Worm (Caenorhabditis elegans) whole organism, L3 larva: ENCODE measurements around the gene srt-8.

Source experiments
- ZK546.5 ChIP-seq: sonication (generic microtip); optimal IDR thresholded peaks from 2 replicates; lab custom pipeline; 2017; ENCODE audit warnings: missing biosample characterization, missing genetic modification characterization
- aly-2 ChIP-seq: fragments of 150-350 bp; optimal IDR thresholded peaks from 2 replicates; lab custom pipeline; 2014; ENCODE audit warnings: missing biosample characterization, missing genetic modification characterization
- ama-1 ChIP-seq: fragments of 150-350 bp; optimal IDR thresholded peaks from 2 replicates; lab custom pipeline; 2018
- ceh-16 ChIP-seq: sonication (generic microtip); optimal IDR thresholded peaks from 2 replicates; lab custom pipeline; 2017; ENCODE audit warnings: missing biosample characterization, missing genetic modification characterization
- ceh-28 ChIP-seq: fragments of 150-350 bp; optimal IDR thresholded peaks from 2 replicates; lab custom pipeline; 2014; ENCODE audit warnings: missing biosample characterization, missing genetic modification reagents, missing genetic modification characterization
- elt-1 ChIP-seq: fragments of 150-350 bp; optimal IDR thresholded peaks from 2 replicates; lab custom pipeline; 2014; ENCODE audit warnings: missing biosample characterization, missing genetic modification characterization
- eor-1 ChIP-seq, 2 experiments: fragments of 150-350 bp; optimal IDR thresholded peaks; 2 replicates each; lab custom pipeline; 2014 to 2018; ENCODE audit warnings: missing biosample characterization in 2 of 2, missing genetic modification characterization in 2 of 2
- fkh-10 ChIP-seq: sonication (generic microtip); optimal IDR thresholded peaks from 2 replicates; lab custom pipeline; 2017; ENCODE audit warnings: missing biosample characterization, missing genetic modification reagents, missing genetic modification characterization
- fkh-2 ChIP-seq: fragments of 150-350 bp; optimal IDR thresholded peaks from 2 replicates; lab custom pipeline; 2014; ENCODE audit warnings: missing biosample characterization, missing genetic modification reagents, missing genetic modification characterization
- fos-1 ChIP-seq: fragments of 150-350 bp; optimal IDR thresholded peaks from 2 replicates; lab custom pipeline; 2014; ENCODE audit warnings: missing biosample characterization, missing genetic modification characterization
- hmg-11 ChIP-seq: sonication (generic microtip); optimal IDR thresholded peaks from 2 replicates; lab custom pipeline; 2016; ENCODE audit warnings: missing genetic modification characterization, missing compliant biosample characterization
- lsy-12 ChIP-seq: sonication (generic microtip); optimal IDR thresholded peaks from 2 replicates; lab custom pipeline; 2016; ENCODE audit warnings: mild to moderate bottlenecking, missing genetic modification characterization, missing compliant biosample characterization
- mdl-1 ChIP-seq: fragments of 150-350 bp; optimal IDR thresholded peaks from 2 replicates; lab custom pipeline; 2014; ENCODE audit warnings: missing biosample characterization, missing genetic modification characterization
- mml-1 ChIP-seq: fragments of 150-350 bp; sonication (generic microtip); optimal IDR thresholded peaks from 3 replicates; lab custom pipeline; 2014; ENCODE audit warnings: missing biosample characterization, missing genetic modification characterization
- nfya-1 ChIP-seq: sonication (generic microtip); optimal IDR thresholded peaks from 2 replicates; lab custom pipeline; 2017; ENCODE audit warnings: missing genetic modification characterization, mild to moderate bottlenecking, missing compliant biosample characterization, antibody characterized with exemption, moderate library complexity; ENCODE audit not compliant: insufficient read depth
- nhr-11 ChIP-seq: fragments of 150-350 bp; optimal IDR thresholded peaks from 2 replicates; lab custom pipeline; 2014; ENCODE audit warnings: missing biosample characterization, missing genetic modification characterization
- nhr-23 ChIP-seq: fragments of 150-350 bp; optimal IDR thresholded peaks from 2 replicates; lab custom pipeline; 2014; ENCODE audit warnings: missing biosample characterization, missing genetic modification reagents, missing genetic modification characterization
- nhr-25 ChIP-seq: sonication (generic microtip); optimal IDR thresholded peaks from 2 replicates; lab custom pipeline; 2017; ENCODE audit warnings: missing biosample characterization, missing genetic modification characterization
- pqm-1 ChIP-seq: fragments of 150-350 bp; optimal IDR thresholded peaks from 2 replicates; lab custom pipeline; 2017; ENCODE audit warnings: missing biosample characterization, missing genetic modification characterization, inconsistent platforms
- sea-2 ChIP-seq: fragments of 150-350 bp; sonication (generic microtip); optimal IDR thresholded peaks from 4 replicates; lab custom pipeline; 2014; ENCODE audit warnings: missing biosample characterization, missing genetic modification reagents, missing genetic modification characterization
- unc-62 ChIP-seq: fragments of 150-350 bp; sonication (generic microtip); optimal IDR thresholded peaks from 4 replicates; lab custom pipeline; 2014; ENCODE audit warnings: missing biosample characterization, missing genetic modification reagents, missing genetic modification characterization
- zag-1 ChIP-seq: fragments of 150-350 bp; optimal IDR thresholded peaks from 2 replicates; lab custom pipeline; 2014; ENCODE audit warnings: missing biosample characterization, missing genetic modification characterization
- ztf-11 ChIP-seq: fragments of 150-350 bp; optimal IDR thresholded peaks from 2 replicates; lab custom pipeline; 2014; ENCODE audit warnings: missing biosample characterization, missing genetic modification characterization

Gene srt-8

ce11 chrV:3128803-3129202, 42.4 kb downstream of the srt-8 start, which contains the start of gene tat-6:
Gene tat-6 (plus strand): TSS chrV:3129103.
- TF ChIP-seq fkh-10 (GFP tag; lab: Kevin White, UChicago) (no peak), fos-1 (no peak), mml-1 (tag; lab: Kevin White, UChicago) (no peak), zag-1 (tag; lab: Kevin White, UChicago) (no peak), mdl-1 (no peak), aly-2 (tag; lab: Kevin White, UChicago) (no peak), ztf-11 (tag; lab: Kevin White, UChicago) (no peak), nhr-23 (tag; lab: Kevin White, UChicago) (no peak), ama-1 (lab: Kevin White, UChicago) (no peak), hmg-11 (tag; lab: Kevin White, UChicago) (no peak), nfya-1 (no peak), nhr-11 (tag; lab: Kevin White, UChicago) (no peak)

- TF ChIP-seq nhr-25 (tag; lab: Kevin White, UChicago) (no peak), nfya-1 (no peak), nhr-23 (tag; lab: Kevin White, UChicago) (no peak), eor-1 (tag; optimal IDR thresholded peaks at IDR 0.05; lab: Kevin White, UChicago) (no peak), elt-1 (no peak), lsy-12 (no peak), aly-2 (tag; lab: Kevin White, UChicago) (no peak), unc-62 (GFP tag; lab: Kevin White, UChicago) (no peak), pqm-1 (no peak), ceh-28 (tag; lab: Kevin White, UChicago) (no peak), sea-2 (GFP tag; lab: Kevin White, UChicago) (no peak), fkh-2 (tag; lab: Kevin White, UChicago) (no peak), ama-1 (lab: Kevin White, UChicago) (no peak)
These were observed 45.8 kb downstream of the srt-8 start for ce11 chrV:3132116-3132515.

- no peak for TF ChIP-seq elt-1
- no peak for TF ChIP-seq ama-1 (lab: Kevin White, UChicago)
- TF ChIP-seq ceh-16 = no peak
- TF ChIP-seq fos-1 = no peak
- no peak for TF ChIP-seq nhr-25 (tag; lab: Kevin White, UChicago)
- no peak for TF ChIP-seq nfya-1
- no peak for TF ChIP-seq mml-1 (tag; lab: Kevin White, UChicago)
- TF ChIP-seq ZK546.5 (tag; lab: Kevin White, UChicago) = no peak
These were observed 47.0 kb downstream of the srt-8 start, which contains the start of gene F02C9.2 for ce11 chrV:3133293-3133755. Gene F02C9.2 (plus strand): TSS chrV:3133705.
